Fruit fly (Drosophila melanogaster): ENCODE measurements around the gene PolE1.

- TF ChIP-seq psq (optimal IDR thresholded peaks at IDR 0.05) (no peak), insv (optimal IDR thresholded peaks at IDR 0.05) (no peak), h (optimal IDR thresholded peaks at IDR 0.05) (peak; percentile 100), Myc (optimal IDR thresholded peaks at IDR 0.05) (no peak), Sin3A (optimal IDR thresholded peaks at IDR 0.05) (no peak)
Observed at dm6 chr3R:23331280-23331679, 16.6 kb upstream of the PolE1 start.
